Fruit fly (Drosophila melanogaster) S2 (cell line): ENCODE measurements around the gene CG10654.

ENCODE experiments used
- CG8478 ChIP-seq: fragments of >200 bp; optimal IDR thresholded peaks from 2 replicates; lab custom pipeline; 2018
- CTCF ChIP-seq, 2 experiments: fragments of >200 bp; optimal IDR thresholded peaks; 2 replicates each; lab custom pipeline; 2018

Gene CG10654

DNA sequence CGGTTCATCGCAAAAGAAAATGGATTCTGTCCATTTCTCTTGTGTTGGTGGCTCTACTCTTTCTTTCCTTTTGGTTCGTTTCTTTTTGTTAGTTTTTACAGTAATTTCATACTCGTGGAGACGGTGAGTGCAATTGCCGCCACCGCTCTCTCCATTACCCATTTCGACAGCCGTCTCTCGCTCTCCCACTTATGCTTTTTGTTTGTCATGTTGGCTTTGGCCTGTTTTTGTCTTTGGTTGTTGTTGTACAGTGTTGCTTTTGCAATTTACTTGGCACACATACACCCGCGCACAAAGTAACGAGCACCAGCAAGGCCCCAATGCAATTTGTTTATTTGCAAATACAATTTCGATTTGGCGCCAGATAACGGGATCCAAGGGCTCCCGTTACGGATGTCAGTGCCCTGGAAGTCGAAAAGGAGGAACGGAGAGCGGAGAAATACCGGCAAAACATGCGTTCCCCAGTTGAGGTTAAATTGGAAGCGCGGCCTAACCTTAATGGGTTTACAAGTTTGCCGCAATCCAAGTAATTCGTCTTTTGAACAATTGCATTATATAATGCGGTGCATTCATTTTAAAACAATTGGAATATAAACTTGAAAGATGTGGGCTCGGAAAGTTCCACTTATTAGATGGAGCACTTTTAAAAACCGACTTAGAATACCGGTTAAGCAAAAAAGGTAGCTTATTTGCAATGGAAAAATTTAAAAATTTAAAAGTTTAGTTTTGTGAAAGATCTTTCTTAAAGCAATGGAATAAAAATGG is 8.2 kb upstream of the CG10654 start:
- TF ChIP-seq CTCF (optimal IDR thresholded peaks at IDR 0.05; lab: Kevin White, UChicago) (no peak), CG8478 (no peak)

DNA sequence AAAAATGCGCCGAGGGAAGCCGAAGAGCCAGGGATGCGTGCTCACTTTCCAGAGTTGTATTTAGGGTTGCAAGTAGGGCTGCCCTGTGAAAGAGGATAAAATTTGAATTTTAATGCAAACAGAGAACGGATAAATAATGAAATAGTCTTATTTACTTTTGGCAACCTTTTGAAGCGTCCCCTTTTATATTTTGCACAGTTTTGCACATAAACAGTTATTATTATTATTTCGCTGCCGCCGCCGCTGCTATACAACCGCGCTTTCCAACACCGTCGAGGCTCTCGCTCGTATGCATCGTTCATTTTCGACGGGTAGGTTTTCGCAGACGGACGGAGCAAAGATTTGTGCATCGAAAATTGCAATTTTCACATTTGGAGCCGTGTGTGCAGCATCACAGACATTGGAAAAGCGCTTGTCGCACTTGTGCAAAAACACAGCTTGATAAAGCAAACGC is 7.1 kb upstream of the CG10654 start, which contains the start of the genes sti and tral:
sti (minus strand) TSS at position 54 of the 454 bp plus-strand sequence.
tral (plus strand) TSS at position 298 of the 454 bp plus-strand sequence.
- TF ChIP-seq CTCF (optimal IDR thresholded peaks at IDR 0.05; lab: Kevin White, UChicago), result no peak
- no peak for TF ChIP-seq CG8478

- TF ChIP-seq CG8478 (no peak), CTCF (optimal IDR thresholded peaks at IDR 0.05; lab: Kevin White, UChicago) (no peak)
These were observed 582 bp downstream of the CG10654 start for dm6 chr3L:12506963-12507552.

DNA sequence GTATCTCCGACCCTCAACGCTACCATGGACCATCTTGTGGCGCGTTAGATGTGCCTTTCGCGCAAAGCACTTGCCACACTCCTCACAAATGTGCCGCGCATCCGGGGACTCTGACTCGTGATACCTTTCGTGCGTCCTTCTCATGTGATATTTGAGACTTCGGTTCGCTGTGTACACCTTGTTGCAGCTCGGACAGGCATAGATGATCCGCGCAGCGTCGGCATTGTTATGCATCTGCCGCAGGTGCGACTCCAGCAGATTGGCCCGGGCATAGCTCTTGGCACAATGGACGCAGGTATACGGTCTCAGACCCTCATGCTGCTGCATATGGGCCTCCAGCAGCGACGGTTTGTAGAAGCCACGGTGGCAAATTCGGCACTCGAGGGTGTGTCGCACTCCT is 1.6 kb downstream of the CG10654 start:
- TF ChIP-seq CTCF (optimal IDR thresholded peaks at IDR 0.05; lab: Kevin White, UChicago) (no peak), CG8478 (no peak)

- TF ChIP-seq CG8478 (no peak), CTCF (optimal IDR thresholded peaks at IDR 0.05; lab: Kevin White, UChicago) (no peak)
These were observed 3.6 kb downstream of the CG10654 start, which contains the start of the genes CG10646 and vih for dm6 chr3L:12503865-12504650. Gene CG10646 (minus strand): TSS chr3L:12503894. Gene vih (plus strand): TSS chr3L:12504292.

DNA sequence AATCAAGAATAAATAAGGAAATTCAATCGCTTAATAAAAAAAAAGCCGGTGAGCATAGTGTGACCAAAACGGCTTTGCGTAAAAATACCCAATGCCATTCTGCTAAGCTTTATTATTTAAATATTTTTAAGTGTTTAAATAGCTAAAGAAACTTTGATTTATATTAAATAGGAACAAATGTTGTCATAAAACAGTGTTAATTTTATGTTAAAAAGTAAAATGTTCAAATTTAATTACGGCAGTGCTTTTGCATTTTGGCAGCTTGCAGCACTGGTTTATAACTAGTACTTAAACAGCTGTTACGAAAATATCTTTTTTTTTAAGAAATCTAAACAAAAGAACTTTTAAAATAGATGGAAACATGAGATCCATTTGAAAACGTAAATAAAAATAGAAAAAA is 6.4 kb downstream of the CG10654 start, which contains the start of the genes CG10638 and CG10681:
CG10638 (minus strand) TSS at position 63 of the 400 bp plus-strand sequence.
CG10681 (plus strand) TSS at position 265 of the 400 bp plus-strand sequence.
- TF ChIP-seq CTCF (optimal IDR thresholded peaks at IDR 0.05; lab: Kevin White, UChicago) (no peak), CG8478 (no peak)

dm6 chr3L:12496428-12497344 is 11.0 kb downstream of the CG10654 start, which contains the start of gene CG10657:
Gene CG10657 (minus strand): TSS chr3L:12497216.
- TF ChIP-seq CG8478, result no peak
- no peak for TF ChIP-seq CTCF (optimal IDR thresholded peaks at IDR 0.05; lab: Kevin White, UChicago)

DNA sequence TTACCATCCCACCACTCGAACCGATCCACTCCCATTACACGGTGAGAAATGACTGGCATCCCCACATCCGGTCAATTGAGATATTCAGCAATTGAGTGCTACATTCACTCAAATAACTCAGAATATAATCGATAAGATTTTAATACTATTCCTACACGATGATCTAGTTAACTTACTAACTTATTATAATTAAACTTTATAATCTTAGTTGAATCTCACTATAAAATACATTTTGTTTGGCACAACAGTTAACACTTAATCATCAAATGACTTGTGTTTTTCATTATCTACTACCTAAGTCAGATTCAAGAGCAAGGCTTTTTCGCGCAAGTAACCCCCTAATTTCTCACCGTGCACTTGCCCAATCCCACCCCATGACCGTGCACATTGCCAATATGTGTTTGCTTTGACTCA is 12.3 kb downstream of the CG10654 start:
- TF ChIP-seq CTCF (optimal IDR thresholded peaks at IDR 0.05; lab: Kevin White, UChicago), result no peak
- no peak for TF ChIP-seq CG8478

- TF ChIP-seq CTCF (optimal IDR thresholded peaks at IDR 0.05; lab: Kevin White, UChicago) (no peak), CG8478 (no peak)
These were observed 13.4 kb downstream of the CG10654 start for dm6 chr3L:12494273-12494672.

DNA sequence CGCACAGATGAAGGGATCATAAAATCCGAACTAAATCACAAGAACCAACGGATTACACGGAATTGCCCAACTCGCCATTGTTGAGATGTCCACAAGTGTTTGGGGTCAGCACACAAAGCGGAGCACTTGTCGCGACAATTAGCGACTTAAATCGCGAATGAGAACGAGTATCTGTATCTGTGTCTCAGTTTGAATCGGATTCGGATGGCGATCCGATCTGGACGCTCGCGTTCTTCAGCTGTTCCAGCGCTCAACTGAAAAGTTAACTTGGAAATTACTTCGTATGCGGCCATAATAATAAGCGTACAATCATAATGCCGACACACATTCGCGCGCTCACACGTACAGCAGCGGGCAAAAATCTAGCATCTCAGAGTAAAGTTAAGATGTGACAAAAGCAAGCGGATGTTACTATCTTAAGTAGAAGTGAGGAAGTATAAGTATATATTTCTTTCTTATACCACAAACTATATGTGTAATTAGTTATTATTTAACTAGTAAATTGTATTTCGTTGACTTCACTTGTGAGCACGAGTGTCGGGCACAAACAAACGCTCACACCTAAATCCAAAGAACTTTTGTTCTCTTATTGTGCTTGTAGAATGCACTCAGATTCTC is 17.1 kb downstream of the CG10654 start, which contains the start of gene CG10660:
CG10660 (minus strand) TSS at position 259 of the 618 bp plus-strand sequence.
- no peak for TF ChIP-seq CTCF (optimal IDR thresholded peaks at IDR 0.05; lab: Kevin White, UChicago)
- TF ChIP-seq CG8478, result no peak

dm6 chr3L:12489952-12490351 is 17.7 kb downstream of the CG10654 start:
- TF ChIP-seq CG8478 (no peak), CTCF (optimal IDR thresholded peaks at IDR 0.05; lab: Kevin White, UChicago) (no peak)

- TF ChIP-seq CTCF (optimal IDR thresholded peaks at IDR 0.05; lab: Kevin White, UChicago) (no peak), CG8478 (no peak)
These were observed 21.5 kb downstream of the CG10654 start for dm6 chr3L:12486175-12486574.

DNA sequence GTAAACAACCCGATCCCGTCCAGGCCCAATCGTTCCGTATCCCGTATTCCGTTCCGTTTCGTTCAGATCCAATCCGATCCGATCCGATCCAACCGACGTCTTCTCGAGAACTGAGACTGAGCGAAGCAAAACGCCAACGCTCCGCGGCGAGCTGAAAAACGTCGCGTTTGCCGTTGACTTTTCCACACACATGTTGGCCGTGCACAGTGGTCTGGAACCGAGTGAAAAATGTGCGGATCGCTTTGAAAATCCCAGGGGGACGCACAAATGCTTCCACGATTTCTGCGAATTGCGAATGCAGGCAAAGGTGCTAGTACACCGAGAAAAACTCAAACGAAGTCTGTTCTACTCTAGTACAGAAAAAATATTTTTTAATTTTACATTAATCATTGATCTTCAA is 22.7 kb downstream of the CG10654 start, which contains the start of gene CG10663:
CG10663 (minus strand) TSS at position 88 of the 400 bp plus-strand sequence.
- no peak for TF ChIP-seq CTCF (optimal IDR thresholded peaks at IDR 0.05; lab: Kevin White, UChicago)
- TF ChIP-seq CG8478, result no peak

- no peak for TF ChIP-seq CTCF (optimal IDR thresholded peaks at IDR 0.05; lab: Kevin White, UChicago)
- TF ChIP-seq CG8478, result no peak
These were observed 23.2 kb downstream of the CG10654 start for dm6 chr3L:12484464-12484863.
